Worm (Caenorhabditis elegans): Measurements from ENCODE around the gene cnc-4.

Gene cnc-4

DNA sequence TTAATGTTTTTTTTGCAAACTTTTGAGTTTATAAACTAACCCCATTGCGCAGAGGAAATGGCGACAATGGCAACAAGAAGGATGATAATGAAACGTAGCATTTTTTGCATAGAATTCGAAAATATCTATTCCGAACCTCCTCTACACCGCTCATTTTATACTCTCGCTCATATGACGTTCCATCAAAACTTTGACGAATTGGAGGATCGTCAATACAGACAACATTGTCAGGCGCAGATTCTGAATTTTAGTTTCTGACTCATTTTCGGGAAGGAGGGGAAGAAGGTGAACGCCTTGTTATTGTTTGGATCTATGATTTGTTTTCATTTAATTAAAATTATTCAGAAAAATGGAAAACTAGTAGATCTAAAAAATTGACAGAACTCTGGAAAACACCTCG, 2.8 kb upstream of the cnc-4 start, which contains the start of gene cnc-1:
Gene cnc-1, minus strand, starts transcription at position 101 of the 400 bp plus-strand sequence.
- TF ChIP-seq unc-62 (GFP tag; optimal IDR thresholded peaks at IDR 0.05) (no peak), unc-39 (tag; optimal IDR thresholded peaks at IDR 0.05) (no peak), lsy-2 (tag; optimal IDR thresholded peaks at IDR 0.05) (no peak), dmd-4 (tag; optimal IDR thresholded peaks at IDR 0.05) (no peak), aly-2 (tag; optimal IDR thresholded peaks at IDR 0.05) (no peak), ceh-82 (tag; optimal IDR thresholded peaks at IDR 0.05) (no peak), blmp-1 (tag; optimal IDR thresholded peaks at IDR 0.05; ENCODE audit: insufficient read depth) (no peak), nhr-11 (tag; optimal IDR thresholded peaks at IDR 0.05) (no peak), ztf-1 (GFP tag; conservative IDR thresholded peaks at IDR 0.05) (no peak), lin-39 (tag; optimal IDR thresholded peaks at IDR 0.05) (no peak), nhr-77 (tag; optimal IDR thresholded peaks at IDR 0.05) (no peak), peb-1 (tag; optimal IDR thresholded peaks at IDR 0.05) (no peak)

DNA sequence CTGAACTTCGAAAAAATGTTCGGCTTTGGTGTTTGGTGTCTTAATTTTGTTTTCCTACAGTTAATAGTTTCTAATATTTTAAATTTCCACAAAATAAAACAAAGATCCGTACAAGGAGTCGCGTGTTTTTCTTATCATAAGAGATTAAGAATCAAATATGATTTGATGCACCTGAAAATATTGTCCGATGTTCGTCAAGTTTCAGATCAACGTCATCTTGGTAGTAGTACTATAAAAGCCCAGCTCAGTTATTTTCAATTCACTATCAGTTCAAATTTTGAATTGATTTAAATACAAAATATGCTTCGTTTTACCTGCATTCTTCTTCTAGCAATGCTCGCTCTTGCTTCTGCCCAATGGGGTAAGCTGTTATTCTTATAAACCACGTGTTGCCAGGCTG, 1.9 kb upstream of the cnc-4 start, which contains the start of gene cnc-5:
Gene cnc-5, plus strand, starts transcription at position 301 of the 400 bp plus-strand sequence.
- TF ChIP-seq unc-62 (GFP tag; optimal IDR thresholded peaks at IDR 0.05) (no peak), Y55F3AM.14 (GFP tag; optimal IDR thresholded peaks at IDR 0.05) (no peak), aly-2 (tag; optimal IDR thresholded peaks at IDR 0.05) (no peak), elt-3 (tag; optimal IDR thresholded peaks at IDR 0.05) (no peak), nhr-12 (tag; optimal IDR thresholded peaks at IDR 0.05) (no peak), R02D3.7 (tag; optimal IDR thresholded peaks at IDR 0.05) (no peak), blmp-1 (tag; optimal IDR thresholded peaks at IDR 0.05; ENCODE audit: insufficient read depth) (no peak), mab-5 (tag; optimal IDR thresholded peaks at IDR 0.05) (no peak), dmd-4 (tag; optimal IDR thresholded peaks at IDR 0.05) (no peak), snpc-4 (tag; optimal IDR thresholded peaks at IDR 0.05) (no peak), unc-55 (GFP tag; optimal IDR thresholded peaks at IDR 0.05) (no peak), lin-39 (tag; optimal IDR thresholded peaks at IDR 0.05) (no peak), ama-1 (optimal IDR thresholded peaks at IDR 0.05) (no peak), ceh-82 (tag; optimal IDR thresholded peaks at IDR 0.05) (no peak), sem-4 (tag; optimal IDR thresholded peaks at IDR 0.05) (no peak), mdl-1 (tag; optimal IDR thresholded peaks at IDR 0.05) (no peak)

DNA sequence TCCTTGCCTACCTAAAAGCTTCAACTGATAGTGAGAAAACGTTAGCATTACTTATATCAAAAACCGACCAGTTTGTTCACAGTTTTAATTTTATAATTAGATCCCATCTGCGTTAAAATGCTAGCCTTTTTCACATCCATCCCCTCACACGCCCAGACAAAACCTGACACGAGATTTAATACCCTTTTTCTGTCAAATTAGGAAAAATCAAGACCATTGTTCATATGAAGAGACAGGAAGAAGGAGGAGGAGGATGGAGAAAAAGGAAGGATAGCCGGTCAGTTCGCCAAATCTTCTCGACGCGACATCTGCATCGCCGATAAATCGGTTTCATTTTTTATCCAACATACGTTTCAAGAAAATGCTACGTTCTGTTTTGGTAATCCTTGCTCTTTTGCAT, 729 bp downstream of the cnc-4 start, which contains the start of gene cnc-3:
Gene cnc-3, plus strand, starts transcription at position 281 of the 400 bp plus-strand sequence.
- TF ChIP-seq sma-3 (GFP tag; optimal IDR thresholded peaks at IDR 0.05) (peak; percentile 68), elt-3 (tag; optimal IDR thresholded peaks at IDR 0.05) (no peak), gmeb-1 (tag; optimal IDR thresholded peaks at IDR 0.05) (no peak), nhr-21 (tag; optimal IDR thresholded peaks at IDR 0.05) (peak; percentile 34), peb-1 (tag; optimal IDR thresholded peaks at IDR 0.05) (no peak), ama-1 (optimal IDR thresholded peaks at IDR 0.05) (peak; percentile 50)

DNA sequence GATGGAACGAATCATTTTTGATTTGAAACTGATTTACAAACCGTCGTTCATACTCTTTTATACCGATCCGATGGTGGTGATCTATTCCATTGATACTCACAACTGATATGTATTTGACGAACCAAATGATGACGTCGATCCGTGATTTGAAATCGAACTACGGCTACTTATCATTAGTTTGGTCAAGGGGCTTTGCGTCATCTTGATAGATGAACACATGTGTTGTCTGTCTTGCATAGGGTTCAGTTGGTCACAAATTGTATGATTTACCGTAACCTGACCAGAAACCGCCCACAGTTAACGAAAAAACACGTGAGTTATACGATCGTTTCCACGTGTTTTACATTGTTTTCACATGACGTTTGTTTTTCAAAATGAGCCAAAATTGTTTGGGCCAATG, 3.2 kb downstream of the cnc-4 start, which contains the start of gene cnc-2:
Gene cnc-2, minus strand, starts transcription at position 24 of the 400 bp plus-strand sequence.
- TF ChIP-seq nhr-21 (tag; optimal IDR thresholded peaks at IDR 0.05) (peak; percentile 9), aly-2 (tag; optimal IDR thresholded peaks at IDR 0.05) (no peak), mbf-1 (tag; optimal IDR thresholded peaks at IDR 0.05) (no peak), sma-3 (GFP tag; optimal IDR thresholded peaks at IDR 0.05) (peak; percentile 52), egl-27 (tag; optimal IDR thresholded peaks at IDR 0.05) (no peak)

DNA sequence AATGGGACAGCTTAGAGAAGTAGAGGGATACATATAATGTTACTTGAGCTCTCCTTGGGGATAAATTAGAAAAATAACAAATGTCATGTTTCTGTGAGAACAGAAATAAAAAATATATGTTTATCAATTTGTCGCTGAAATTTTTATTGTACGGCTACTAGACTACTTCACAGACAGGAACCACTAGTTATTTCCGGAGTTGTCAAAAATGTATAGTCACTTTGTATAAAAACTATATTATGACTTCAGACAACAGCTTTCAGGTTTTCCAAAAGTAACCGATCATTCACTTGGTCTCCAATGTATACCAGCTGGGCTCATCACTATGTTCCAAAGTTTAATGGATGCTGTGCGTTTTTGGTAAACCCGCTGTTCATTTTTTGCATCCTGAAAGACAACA, 4.3 kb downstream of the cnc-4 start, which contains the start of gene srj-23:
Gene srj-23, plus strand, starts transcription at position 301 of the 400 bp plus-strand sequence.
- TF ChIP-seq Y55F3AM.14 (GFP tag; optimal IDR thresholded peaks at IDR 0.05) (no peak), mbf-1 (tag; optimal IDR thresholded peaks at IDR 0.05) (no peak), ztf-1 (GFP tag; conservative IDR thresholded peaks at IDR 0.05) (no peak), sma-3 (GFP tag; optimal IDR thresholded peaks at IDR 0.05) (no peak), lin-39 (tag; optimal IDR thresholded peaks at IDR 0.05) (no peak), skn-1 (tag; optimal IDR thresholded peaks at IDR 0.05) (no peak), nhr-77 (tag; optimal IDR thresholded peaks at IDR 0.05) (no peak), ceh-16 (tag; optimal IDR thresholded peaks at IDR 0.05) (no peak), elt-1 (tag; optimal IDR thresholded peaks at IDR 0.05) (no peak), mdl-1 (tag; optimal IDR thresholded peaks at IDR 0.05) (no peak), aly-2 (tag; optimal IDR thresholded peaks at IDR 0.05) (no peak), mab-5 (tag; optimal IDR thresholded peaks at IDR 0.05) (no peak), ztf-11 (tag; optimal IDR thresholded peaks at IDR 0.05) (no peak), fos-1 (tag; optimal IDR thresholded peaks at IDR 0.05) (no peak), nhr-23 (tag; optimal IDR thresholded peaks at IDR 0.05) (no peak)

Data from whole organism, L2 larva.